Worm (Caenorhabditis elegans): ENCODE data around the gene srh-74.

The srh-74 gene

ce11 chrV:11041499-11041898 lies 7.1 kb downstream of the srh-74 start, which contains the start of gene C45B11.5:
TSS of gene C45B11.5 (plus strand) at chrV:11041799.
- TF ChIP-seq F13C5.2 (tag; optimal IDR thresholded peaks at IDR 0.05) (no peak), B0310.2 (tag; optimal IDR thresholded peaks at IDR 0.05) (no peak), tra-4 (tag; optimal IDR thresholded peaks at IDR 0.05) (no peak), hnd-1 (tag; optimal IDR thresholded peaks at IDR 0.05) (no peak), tbx-37 (GFP tag; conservative IDR thresholded peaks at IDR 0.05) (no peak), ceh-36 (tag; optimal IDR thresholded peaks at IDR 0.05) (no peak)

DNA sequence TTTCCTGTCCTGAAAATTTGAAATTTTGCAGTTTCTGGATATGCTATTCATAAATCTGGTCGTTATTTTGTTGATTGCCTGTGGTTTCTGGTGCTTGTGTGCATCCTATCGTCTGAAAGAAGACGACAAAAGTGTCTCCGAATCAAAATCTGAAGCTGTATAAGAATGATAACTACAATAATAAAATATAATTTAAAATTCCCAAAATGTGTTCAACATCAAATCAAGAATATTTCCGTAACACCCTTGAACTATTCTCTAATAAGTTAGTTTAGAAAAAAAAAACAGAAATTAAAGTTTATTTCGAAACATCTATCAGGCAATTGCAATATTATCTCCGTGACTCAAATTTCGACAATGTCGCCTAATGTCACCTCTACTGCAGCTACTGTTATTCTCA lies 8.1 kb downstream of the srh-74 start, which contains the start of gene C45B11.8:
C45B11.8 (plus strand) TSS at position 301 of the 400 bp plus-strand sequence.
- TF ChIP-seq hmbx-1 (tag; optimal IDR thresholded peaks at IDR 0.05): no peak
- TF ChIP-seq sea-1 (GFP tag; conservative IDR thresholded peaks at IDR 0.05): no peak
- TF ChIP-seq tbx-11 (GFP tag; IDR thresholded peaks at IDR 0.05): no peak
- TF ChIP-seq hmg-4 (GFP tag; optimal IDR thresholded peaks at IDR 0.05): no peak
- TF ChIP-seq ceh-36 (tag; optimal IDR thresholded peaks at IDR 0.05): no peak
- no peak for TF ChIP-seq F13C5.2 (tag; optimal IDR thresholded peaks at IDR 0.05)
- no peak for TF ChIP-seq scrt-1 (GFP tag; IDR thresholded peaks at IDR 0.05)

ce11 chrV:11040020-11040419 lies 8.6 kb downstream of the srh-74 start, which contains the start of gene C45B11.9:
TSS of gene C45B11.9 (plus strand) at chrV:11040320.
- no peak for TF ChIP-seq hmg-4 (GFP tag; optimal IDR thresholded peaks at IDR 0.05)
- no peak for TF ChIP-seq tbx-11 (GFP tag; IDR thresholded peaks at IDR 0.05)
- no peak for TF ChIP-seq B0310.2 (tag; optimal IDR thresholded peaks at IDR 0.05)
- no peak for TF ChIP-seq scrt-1 (GFP tag; IDR thresholded peaks at IDR 0.05)
- no peak for TF ChIP-seq flt-1 (GFP tag; IDR thresholded peaks at IDR 0.05)
- no peak for TF ChIP-seq F13C5.2 (tag; optimal IDR thresholded peaks at IDR 0.05)

ce11 chrV:11039379-11039954 lies 9.1 kb downstream of the srh-74 start, which contains the start of gene pak-2:
TSS of gene pak-2 (minus strand) at chrV:11039429.
- TF ChIP-seq hnd-1 (tag; optimal IDR thresholded peaks at IDR 0.05): peak; percentile 25
- no peak for TF ChIP-seq hmg-4 (GFP tag; optimal IDR thresholded peaks at IDR 0.05)
- TF ChIP-seq aly-1 (tag; optimal IDR thresholded peaks at IDR 0.05): no peak
- no peak for TF ChIP-seq ama-1 (optimal IDR thresholded peaks at IDR 0.05)
- TF ChIP-seq ets-7 (tag; optimal IDR thresholded peaks at IDR 0.05): peak; percentile 74
- 0 out of 2 replicates have a peak, but pooled peaks have one; percentile 22 for TF ChIP-seq tbx-37 (GFP tag; conservative IDR thresholded peaks at IDR 0.05)
- peak; percentile 82 for TF ChIP-seq F13C5.2 (tag; optimal IDR thresholded peaks at IDR 0.05)
- TF ChIP-seq ceh-36 (tag; optimal IDR thresholded peaks at IDR 0.05): no peak
- TF ChIP-seq scrt-1 (GFP tag; IDR thresholded peaks at IDR 0.05): no peak
- TF ChIP-seq sea-1 (GFP tag; conservative IDR thresholded peaks at IDR 0.05): no peak
- TF ChIP-seq tra-4 (tag; optimal IDR thresholded peaks at IDR 0.05): no peak
- TF ChIP-seq flt-1 (GFP tag; IDR thresholded peaks at IDR 0.05): no peak
- TF ChIP-seq ceh-13 (GFP tag; optimal IDR thresholded peaks at IDR 0.05): peak; percentile 25
- no peak for TF ChIP-seq pes-1 (GFP tag; IDR thresholded peaks at IDR 0.05)
- TF ChIP-seq B0310.2 (tag; optimal IDR thresholded peaks at IDR 0.05): peak; percentile 38
- no peak for TF ChIP-seq hmbx-1 (tag; optimal IDR thresholded peaks at IDR 0.05)
- TF ChIP-seq tbx-11 (GFP tag; IDR thresholded peaks at IDR 0.05): no peak

- TF ChIP-seq hmg-4 (GFP tag; optimal IDR thresholded peaks at IDR 0.05): no peak
These were observed 13.8 kb downstream of the srh-74 start, which contains the start of gene pptr-2 for ce11 chrV:11034748-11035147. TSS of gene pptr-2 (minus strand) at chrV:11034931.

DNA sequence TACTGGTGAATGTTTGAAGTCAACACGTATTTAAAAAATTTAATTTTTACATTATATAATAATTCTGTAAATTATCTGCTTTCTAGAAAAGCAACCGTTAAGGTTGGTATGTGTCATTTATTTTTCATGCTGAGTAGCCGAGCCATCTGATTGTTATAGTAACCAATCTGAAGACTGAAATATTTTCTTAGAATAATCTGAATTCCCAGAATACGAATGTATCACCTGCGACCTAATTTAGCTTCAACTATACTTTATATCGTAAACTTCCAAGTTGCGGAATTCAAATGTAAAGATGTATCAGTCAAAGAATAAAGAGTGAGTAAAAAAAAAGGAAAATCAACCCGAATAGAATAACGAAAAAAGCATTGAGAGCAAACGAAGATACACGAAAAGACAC lies 15.3 kb downstream of the srh-74 start:
- no peak for TF ChIP-seq ceh-13 (GFP tag; optimal IDR thresholded peaks at IDR 0.05)
- no peak for TF ChIP-seq B0310.2 (tag; optimal IDR thresholded peaks at IDR 0.05)
- TF ChIP-seq pes-1 (GFP tag; IDR thresholded peaks at IDR 0.05): no peak
- TF ChIP-seq tbx-11 (GFP tag; IDR thresholded peaks at IDR 0.05): no peak
- TF ChIP-seq hmbx-1 (tag; optimal IDR thresholded peaks at IDR 0.05): no peak
- no peak for TF ChIP-seq tbx-37 (GFP tag; conservative IDR thresholded peaks at IDR 0.05)
- TF ChIP-seq hnd-1 (tag; optimal IDR thresholded peaks at IDR 0.05): no peak
- TF ChIP-seq flt-1 (GFP tag; IDR thresholded peaks at IDR 0.05): no peak
- no peak for TF ChIP-seq aly-1 (tag; optimal IDR thresholded peaks at IDR 0.05)
- TF ChIP-seq ama-1 (optimal IDR thresholded peaks at IDR 0.05): no peak
- TF ChIP-seq scrt-1 (GFP tag; IDR thresholded peaks at IDR 0.05): no peak

- TF ChIP-seq ets-7 (tag; optimal IDR thresholded peaks at IDR 0.05) (no peak), B0310.2 (tag; optimal IDR thresholded peaks at IDR 0.05) (no peak), hmbx-1 (tag; optimal IDR thresholded peaks at IDR 0.05) (no peak), hnd-1 (tag; optimal IDR thresholded peaks at IDR 0.05) (no peak), tra-4 (tag; optimal IDR thresholded peaks at IDR 0.05) (no peak), scrt-1 (GFP tag; IDR thresholded peaks at IDR 0.05) (no peak)
These were observed 17.9 kb downstream of the srh-74 start for ce11 chrV:11030675-11031074.

DNA sequence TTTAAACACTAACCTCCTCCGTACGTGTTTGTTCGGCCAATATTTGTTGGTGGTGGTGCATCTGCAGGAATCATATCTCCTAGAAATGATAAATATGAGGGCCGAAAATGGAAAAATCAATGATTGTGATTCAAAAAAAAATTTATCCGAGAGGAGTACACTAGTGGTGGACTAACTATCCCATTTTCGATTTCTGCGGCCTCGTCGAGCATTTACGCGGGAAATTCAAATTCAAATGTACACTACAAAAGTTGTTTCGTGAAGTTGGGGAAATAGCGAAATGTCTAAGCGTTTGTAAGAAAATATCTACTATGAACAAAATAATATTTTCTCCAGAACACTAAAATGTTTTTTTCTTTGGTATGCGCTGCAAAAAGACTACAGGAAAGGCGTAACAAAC lies 19.3 kb downstream of the srh-74 start:
- TF ChIP-seq tbx-37 (GFP tag; conservative IDR thresholded peaks at IDR 0.05): peak; percentile 83
- no peak for TF ChIP-seq ama-1 (optimal IDR thresholded peaks at IDR 0.05)
- no peak for TF ChIP-seq tra-4 (tag; optimal IDR thresholded peaks at IDR 0.05)
- TF ChIP-seq hmbx-1 (tag; optimal IDR thresholded peaks at IDR 0.05): no peak
- TF ChIP-seq tbx-11 (GFP tag; IDR thresholded peaks at IDR 0.05): no peak
- TF ChIP-seq flt-1 (GFP tag; IDR thresholded peaks at IDR 0.05): no peak
- TF ChIP-seq ceh-36 (tag; optimal IDR thresholded peaks at IDR 0.05): no peak
- peak; percentile 23 for TF ChIP-seq ets-7 (tag; optimal IDR thresholded peaks at IDR 0.05)
- no peak for TF ChIP-seq scrt-1 (GFP tag; IDR thresholded peaks at IDR 0.05)
- TF ChIP-seq hmg-4 (GFP tag; optimal IDR thresholded peaks at IDR 0.05): no peak
- TF ChIP-seq sea-1 (GFP tag; conservative IDR thresholded peaks at IDR 0.05): no peak
- TF ChIP-seq F13C5.2 (tag; optimal IDR thresholded peaks at IDR 0.05): peak; percentile 21
- no peak for TF ChIP-seq aly-1 (tag; optimal IDR thresholded peaks at IDR 0.05)
- TF ChIP-seq pes-1 (GFP tag; IDR thresholded peaks at IDR 0.05): no peak
- TF ChIP-seq hnd-1 (tag; optimal IDR thresholded peaks at IDR 0.05): peak; percentile 13
- no peak for TF ChIP-seq ceh-13 (GFP tag; optimal IDR thresholded peaks at IDR 0.05)
- TF ChIP-seq B0310.2 (tag; optimal IDR thresholded peaks at IDR 0.05): no peak

All from whole organism, early embryonic.